Worm (Caenorhabditis elegans) whole organism, L3 larva: ENCODE data around the gene C24H11.2.

Experiments used
- nhr-25 ChIP-seq: sonication (generic microtip); optimal IDR thresholded peaks from 2 replicates; lab custom pipeline; 2017; ENCODE audit warnings: missing biosample characterization, missing genetic modification characterization
- skn-1 ChIP-seq: fragments of 150-350 bp; optimal IDR thresholded peaks from 2 replicates; lab custom pipeline; 2014; ENCODE audit warnings: missing biosample characterization, missing genetic modification characterization

ce11 chrIII:11757892-11758291, 34.3 kb downstream of the C24H11.2 start:
- TF ChIP-seq nhr-25 (tag; lab: Kevin White, UChicago) (no peak), skn-1 (tag; lab: Kevin White, UChicago) (no peak)
